Worm (Caenorhabditis elegans) whole organism, young adult: ENCODE data around the gene K07F5.8.

Experiments
- B0035.1 ChIP-seq: sonication (generic microtip); optimal IDR thresholded peaks from 2 replicates; lab custom pipeline; 2016; ENCODE audit warnings: missing genetic modification characterization, mild to moderate bottlenecking, missing compliant biosample characterization, missing genotype, missing genetic modification reagents
- B0336.3 ChIP-seq: fragments of 200-800 bp; sonication (Bioruptor generic); IDR thresholded peaks from 2 replicates; pipeline ENCODE4 v1.3.6; 2022; ENCODE audit warnings: missing genetic modification characterization, missing compliant biosample characterization
- C17E4.6 ChIP-seq: fragments of 200-800 bp; sonication (Bioruptor generic); IDR thresholded peaks from 2 replicates; pipeline ENCODE4 v1.3.6; 2022; ENCODE audit warnings: missing genetic modification reagents, missing genetic modification characterization, missing compliant biosample characterization
- F22D6.2 ChIP-seq: sonication (generic microtip); optimal IDR thresholded peaks from 2 replicates; lab custom pipeline; 2016; ENCODE audit warnings: mild to moderate bottlenecking, missing genetic modification characterization, missing compliant biosample characterization
- F52B5.7 ChIP-seq: sonication (generic microtip); optimal IDR thresholded peaks from 2 replicates; lab custom pipeline; 2016; ENCODE audit warnings: mild to moderate bottlenecking, missing genetic modification characterization, missing compliant biosample characterization
- K12H6.12 ChIP-seq: fragments of 200-800 bp; sonication (Bioruptor generic); optimal IDR thresholded peaks from 2 replicates; lab custom pipeline; 2018; ENCODE audit warnings: mild to moderate bottlenecking, missing genetic modification characterization, missing compliant biosample characterization
- ama-1 ChIP-seq, 3 experiments: fragments of 150-350 bp in 1 of 3; sonication (generic microtip) in 2 of 3; optimal IDR thresholded peaks; 2 replicates each; lab custom pipeline; 2014 to 2018; ENCODE audit warnings: missing biosample characterization in 2 of 3, missing genetic modification characterization in 2 of 3, missing genetic modification reagents in 2 of 3
- attf-3 ChIP-seq: fragments of 200-800 bp; sonication (Bioruptor generic); conservative IDR thresholded peaks from 2 replicates; pipeline ENCODE4 v1.3.6; 2022; ENCODE audit warnings: missing genetic modification reagents, missing genetic modification characterization, missing compliant biosample characterization
- attf-5 ChIP-seq: fragments of 200-800 bp; sonication (Bioruptor generic); optimal IDR thresholded peaks from 2 replicates; lab custom pipeline; 2018; ENCODE audit warnings: mild to moderate bottlenecking, missing genetic modification characterization, missing compliant biosample characterization
- attf-6 ChIP-seq: fragments of 200-800 bp; sonication (Bioruptor generic); IDR thresholded peaks from 2 replicates; pipeline ENCODE4 v1.3.6; 2022; ENCODE audit warnings: missing genetic modification reagents, missing genetic modification characterization, missing compliant biosample characterization
- cebp-1 ChIP-seq, 2 experiments: fragments of 200-800 bp in 1 of 2; sonication (Bioruptor generic) in 1 of 2; sonication (generic microtip) in 1 of 2; IDR thresholded peaks in 1 of 2; optimal IDR thresholded peaks in 1 of 2; 2 replicates each; pipeline versions ENCODE4 v1.3.6 to Lab custom; 2017 to 2022; ENCODE audit warnings: missing compliant biosample characterization in 2 of 2, missing genetic modification characterization in 2 of 2, mild to moderate bottlenecking in 1 of 2, missing genetic modification reagents in 1 of 2, moderate library complexity in 1 of 2
- ceh-58 ChIP-seq: fragments of 200-800 bp; sonication (Bioruptor generic); IDR thresholded peaks from 2 replicates; pipeline ENCODE4 v1.3.6; 2022; ENCODE audit warnings: missing genetic modification characterization, missing compliant biosample characterization
- ceh-79 ChIP-seq: sonication (generic microtip); optimal IDR thresholded peaks from 2 replicates; lab custom pipeline; 2017; ENCODE audit warnings: mild to moderate bottlenecking, missing genetic modification characterization, missing compliant biosample characterization
- dox-1 ChIP-seq: fragments of 200-800 bp; sonication (Bioruptor generic); IDR thresholded peaks from 2 replicates; pipeline ENCODE4 v1.3.6; 2022; ENCODE audit warnings: missing genetic modification reagents, missing genetic modification characterization, missing compliant biosample characterization
- dpl-1 ChIP-seq: fragments of 150-350 bp; optimal IDR thresholded peaks from 2 replicates; lab custom pipeline; 2014; ENCODE audit warnings: missing biosample characterization, missing genetic modification reagents, missing genetic modification characterization
- egl-44 ChIP-seq: fragments of 200-800 bp; sonication (Bioruptor generic); IDR thresholded peaks from 2 replicates; pipeline ENCODE4 v1.3.6; 2022; ENCODE audit warnings: missing genetic modification reagents, missing genetic modification characterization, missing compliant biosample characterization
- egrh-3 ChIP-seq: fragments of 200-800 bp; sonication (Bioruptor generic); IDR thresholded peaks from 2 replicates; pipeline ENCODE4 v1.3.6; 2022; ENCODE audit warnings: missing genetic modification reagents, missing genetic modification characterization, missing compliant biosample characterization
- ets-4 ChIP-seq: fragments of 200-800 bp; sonication (Bioruptor generic); optimal IDR thresholded peaks from 2 replicates; lab custom pipeline; 2018; ENCODE audit warnings: mild to moderate bottlenecking, missing genetic modification characterization, missing compliant biosample characterization
- fkh-3 ChIP-seq: sonication (generic microtip); optimal IDR thresholded peaks from 2 replicates; lab custom pipeline; 2016; ENCODE audit warnings: mild to moderate bottlenecking, missing genetic modification characterization, missing compliant biosample characterization
- hlh-12 ChIP-seq: sonication (generic microtip); optimal IDR thresholded peaks from 2 replicates; lab custom pipeline; 2016; ENCODE audit warnings: missing genetic modification characterization, missing compliant biosample characterization
- hmg-1.2 ChIP-seq: fragments of 200-800 bp; sonication (Bioruptor generic); IDR thresholded peaks from 2 replicates; pipeline ENCODE4 v1.3.6; 2022; ENCODE audit warnings: missing genetic modification reagents, missing genetic modification characterization, missing compliant biosample characterization
- hmg-20 ChIP-seq: fragments of 200-800 bp; sonication (Bioruptor generic); IDR thresholded peaks from 2 replicates; pipeline ENCODE4 v1.3.6; 2022; ENCODE audit warnings: missing genetic modification reagents, missing genetic modification characterization, missing compliant biosample characterization
- let-607 ChIP-seq, 2 experiments: fragments of 200-800 bp in 1 of 2; sonication (Bioruptor generic) in 1 of 2; sonication (generic microtip) in 1 of 2; optimal IDR thresholded peaks; 2 replicates each; lab custom pipeline; 2016 to 2018; ENCODE audit warnings: mild to moderate bottlenecking in 2 of 2, missing compliant biosample characterization in 2 of 2, missing genetic modification characterization in 2 of 2, moderate library complexity in 2 of 2, missing genotype in 1 of 2
- lin-26 ChIP-seq: fragments of 200-800 bp; sonication (Bioruptor generic); IDR thresholded peaks from 2 replicates; pipeline ENCODE4 v1.3.6; 2022; ENCODE audit warnings: missing genetic modification reagents, missing genetic modification characterization, missing compliant biosample characterization
- lin-40 ChIP-seq: sonication (generic microtip); optimal IDR thresholded peaks from 2 replicates; lab custom pipeline; 2016; ENCODE audit warnings: missing genetic modification characterization, mild to moderate bottlenecking, missing compliant biosample characterization, missing genotype, missing genetic modification reagents
- lin-54 ChIP-seq: fragments of 200-800 bp; sonication (Bioruptor generic); optimal IDR thresholded peaks from 2 replicates; lab custom pipeline; 2018; ENCODE audit warnings: mild to moderate bottlenecking, missing genetic modification characterization, missing compliant biosample characterization
- madf-10 ChIP-seq: sonication (generic microtip); optimal IDR thresholded peaks from 2 replicates; lab custom pipeline; 2016; ENCODE audit warnings: mild to moderate bottlenecking, missing genetic modification characterization, missing compliant biosample characterization
- nfya-1 ChIP-seq: sonication (generic microtip); optimal IDR thresholded peaks from 2 replicates; lab custom pipeline; 2017; ENCODE audit warnings: antibody characterized with exemption, missing compliant biosample characterization, missing genetic modification characterization, borderline replicate concordance; ENCODE audit not compliant: insufficient read depth
- nfyb-1 ChIP-seq: fragments of 200-800 bp; sonication (Bioruptor generic); IDR thresholded peaks from 2 replicates; pipeline ENCODE4 v1.3.6; 2022; ENCODE audit warnings: missing genetic modification reagents, missing genetic modification characterization, missing compliant biosample characterization
- nhr-80 ChIP-seq: sonication (generic microtip); optimal IDR thresholded peaks from 2 replicates; lab custom pipeline; 2016; ENCODE audit warnings: missing genetic modification characterization, missing compliant biosample characterization
- rpc-1 ChIP-seq, 2 experiments: fragments of 150-350 bp in 1 of 2; sonication (generic microtip) in 1 of 2; optimal IDR thresholded peaks; 2 replicates each; lab custom pipeline; 2014 to 2018; ENCODE audit warnings: missing biosample characterization in 1 of 2, missing genetic modification characterization in 1 of 2, missing genetic modification reagents in 1 of 2, missing genotype in 1 of 2
- snpc-1.3 ChIP-seq: sonication (generic microtip); optimal IDR thresholded peaks from 2 replicates; lab custom pipeline; 2017; ENCODE audit warnings: missing genetic modification characterization, mild to moderate bottlenecking, missing compliant biosample characterization, antibody characterized with exemption, moderate library complexity, missing genotype, missing genetic modification reagents; ENCODE audit not compliant: insufficient read depth
- sptf-2 ChIP-seq: fragments of 200-800 bp; sonication (Bioruptor generic); optimal IDR thresholded peaks from 2 replicates; lab custom pipeline; 2018; ENCODE audit warnings: mild to moderate bottlenecking, missing genetic modification characterization, missing compliant biosample characterization
- tbp1 ChIP-seq: fragments of 200-800 bp; sonication (Bioruptor generic); optimal IDR thresholded peaks from 2 replicates; lab custom pipeline; 2018; ENCODE audit warnings: mild to moderate bottlenecking, missing genetic modification characterization, missing compliant biosample characterization
- tbx-9 ChIP-seq: sonication (generic microtip); optimal IDR thresholded peaks from 2 replicates; lab custom pipeline; 2016; ENCODE audit warnings: borderline replicate concordance, missing genetic modification characterization, inconsistent platforms, missing compliant biosample characterization
- unc-62 ChIP-seq: fragments of 150-350 bp; optimal IDR thresholded peaks from 2 replicates; lab custom pipeline; 2014; ENCODE audit warnings: missing biosample characterization, missing genetic modification reagents, missing genetic modification characterization
- ztf-25 ChIP-seq: fragments of 200-800 bp; sonication (Bioruptor generic); IDR thresholded peaks from 2 replicates; pipeline ENCODE4 v1.3.6; 2022; ENCODE audit warnings: missing genetic modification reagents, missing genetic modification characterization, missing compliant biosample characterization
- ztf-3 ChIP-seq: fragments of 200-800 bp; sonication (Bioruptor generic); optimal IDR thresholded peaks from 2 replicates; lab custom pipeline; 2018; ENCODE audit warnings: mild to moderate bottlenecking, missing genetic modification characterization, missing compliant biosample characterization

Gene K07F5.8

DNA sequence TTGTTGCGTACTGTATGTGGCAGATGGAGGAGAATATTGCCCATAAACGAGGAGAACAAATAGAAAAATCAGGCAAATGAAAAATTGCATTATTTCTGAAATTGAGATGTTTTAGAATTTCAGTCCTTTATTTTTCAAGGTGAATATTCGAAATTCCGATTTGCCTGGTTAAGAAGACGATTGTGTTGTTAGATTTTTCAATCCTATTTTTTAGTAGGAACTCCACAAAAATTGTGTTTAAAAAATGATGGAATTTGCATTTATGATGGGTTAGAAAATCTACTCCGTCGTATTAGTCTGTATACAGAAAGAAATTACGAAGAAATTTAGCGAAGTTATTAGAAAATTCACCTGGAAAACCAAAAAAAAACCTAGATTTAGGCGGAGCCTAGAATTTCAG, 34.1 kb downstream of the K07F5.8 start, which contains the start of gene egl-20:
Gene egl-20 (minus strand): TSS at position 101 of the 400 bp plus-strand sequence.
- TF ChIP-seq rpc-1 (optimal IDR thresholded peaks at IDR 0.05; lab: Kevin White, UChicago) (no peak), rpc-1 (tag; optimal IDR thresholded peaks at IDR 0.05; lab: Kevin White, UChicago) (no peak), nfyb-1 (no peak), dox-1 (GFP tag; lab: Robert Waterston, UW) (no peak), unc-62 (no peak)
- TF ChIP-seq, all 124 proteins: peak for 0

- TF ChIP-seq unc-62 (no peak), lin-26 (no peak), sptf-2 (no peak), dpl-1 (no peak), lin-54 (GFP tag; lab: Kevin White, UChicago) (no peak), egrh-3 (GFP tag; lab: Robert Waterston, UW) (no peak), ets-4 (GFP tag; lab: Kevin White, UChicago) (no peak), F52B5.7 (tag; lab: Kevin White, UChicago) (no peak)
Observed at ce11 chrIV:9811487-9811886, 38.0 kb downstream of the K07F5.8 start.

DNA sequence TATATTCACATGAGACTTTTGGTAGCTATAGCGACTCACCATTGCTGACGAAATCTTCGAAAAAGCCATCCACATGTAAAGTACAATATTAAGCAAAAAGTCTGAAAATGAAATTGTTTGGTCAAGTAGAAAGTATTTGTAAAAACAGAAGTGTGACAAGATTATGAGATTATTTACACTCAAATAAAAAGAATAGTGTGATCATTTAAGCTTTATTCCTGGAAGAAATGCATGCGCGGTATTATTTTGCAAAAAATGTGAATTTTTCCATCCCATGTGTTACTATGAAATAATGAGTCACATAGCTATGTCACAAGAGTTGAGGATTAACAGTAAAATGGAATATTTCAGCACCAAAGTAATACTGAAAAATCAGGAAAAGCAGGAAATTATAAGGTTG, 38.9 kb downstream of the K07F5.8 start, which contains the start of gene dct-15:
Gene dct-15 (minus strand): TSS at position 101 of the 400 bp plus-strand sequence.
- no peak for TF ChIP-seq tbx-9
- no peak for TF ChIP-seq nfya-1 (tag; lab: Kevin White, UChicago)
- TF ChIP-seq ztf-3 (GFP tag; lab: Kevin White, UChicago): no peak
- no peak for TF ChIP-seq B0035.1 (tag; lab: Kevin White, UChicago)
- TF ChIP-seq, all 124 proteins: peak for 0

ce11 chrIV:9803544-9803943, 46.0 kb downstream of the K07F5.8 start:
- TF ChIP-seq rpc-1 (optimal IDR thresholded peaks at IDR 0.05; lab: Kevin White, UChicago) (no peak), rpc-1 (tag; optimal IDR thresholded peaks at IDR 0.05; lab: Kevin White, UChicago) (no peak), hmg-1.2 (GFP tag; lab: Robert Waterston, UW) (peak; percentile 75; the same call in 1 of the 2 replicates), lin-40 (peak; percentile 18), ztf-25 (no peak), F22D6.2 (tag; lab: Kevin White, UChicago) (no peak), egrh-3 (GFP tag; lab: Robert Waterston, UW) (no peak), K12H6.12 (tag; lab: Kevin White, UChicago) (no peak), ama-1 (optimal IDR thresholded peaks at IDR 0.05; lab: Kevin White, UChicago) (no peak), ama-1 (GFP tag; optimal IDR thresholded peaks at IDR 0.05; lab: Kevin White, UChicago) (no peak), ceh-58 (GFP tag; lab: Robert Waterston, UW) (no peak), cebp-1 (GFP tag; IDR thresholded peaks at IDR 0.05; lab: Robert Waterston, UW) (no peak), cebp-1 (tag; optimal IDR thresholded peaks at IDR 0.05; lab: Kevin White, UChicago) (peak; percentile 55), B0336.3 (peak; percentile 42; the same call in 1 of the 2 replicates), hlh-12 (tag; lab: Kevin White, UChicago) (no peak), lin-54 (GFP tag; lab: Kevin White, UChicago) (no peak), hmg-20 (GFP tag; lab: Robert Waterston, UW) (no peak), let-607 (tag; optimal IDR thresholded peaks at IDR 0.05; lab: Kevin White, UChicago) (no peak), ets-4 (GFP tag; lab: Kevin White, UChicago) (peak; percentile 35), attf-3 (no peak), ceh-79 (tag; lab: Kevin White, UChicago) (no peak), egl-44 (GFP tag; lab: Robert Waterston, UW) (0 out of 2 replicates have a peak, but pooled peaks have one; percentile 15), snpc-1.3 (no peak), tbp1 (GFP tag; lab: Kevin White, UChicago) (peak; percentile 24), attf-5 (GFP tag; lab: Kevin White, UChicago) (peak; percentile 16), madf-10 (tag; lab: Kevin White, UChicago) (peak; percentile 29), fkh-3 (no peak), nhr-80 (tag; lab: Kevin White, UChicago) (peak; percentile 74), attf-6 (GFP tag; lab: Robert Waterston, UW) (no peak), C17E4.6 (no peak)
